Worm (Caenorhabditis elegans): ENCODE data around the gene col-143.

DNA sequence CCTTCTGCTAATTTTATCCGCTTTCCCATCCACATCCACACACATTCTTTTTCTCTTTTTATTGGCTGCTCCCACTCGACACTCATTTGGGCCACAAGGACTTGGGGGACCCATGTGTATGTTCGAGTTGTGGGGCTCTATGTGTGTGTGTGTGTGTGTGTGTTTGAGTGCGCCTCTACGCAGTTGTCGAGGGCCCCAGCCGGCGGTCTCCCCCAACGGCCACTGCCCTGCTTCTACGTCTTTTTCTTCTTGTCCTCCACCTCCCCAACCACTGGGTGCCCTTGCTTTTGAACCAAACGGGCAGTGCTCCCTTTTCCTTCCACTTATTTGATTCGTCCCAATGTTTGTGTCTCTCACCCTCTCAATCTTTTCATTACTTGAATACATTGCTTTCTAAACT is 45.2 kb downstream of the col-143 start:
- TF ChIP-seq unc-62 (GFP tag; optimal IDR thresholded peaks at IDR 0.05) (no peak), lin-39 (tag; optimal IDR thresholded peaks at IDR 0.05) (no peak), gmeb-1 (tag; optimal IDR thresholded peaks at IDR 0.05) (no peak)
